Worm (Caenorhabditis elegans): ENCODE data around the gene fkh-5.

DNA sequence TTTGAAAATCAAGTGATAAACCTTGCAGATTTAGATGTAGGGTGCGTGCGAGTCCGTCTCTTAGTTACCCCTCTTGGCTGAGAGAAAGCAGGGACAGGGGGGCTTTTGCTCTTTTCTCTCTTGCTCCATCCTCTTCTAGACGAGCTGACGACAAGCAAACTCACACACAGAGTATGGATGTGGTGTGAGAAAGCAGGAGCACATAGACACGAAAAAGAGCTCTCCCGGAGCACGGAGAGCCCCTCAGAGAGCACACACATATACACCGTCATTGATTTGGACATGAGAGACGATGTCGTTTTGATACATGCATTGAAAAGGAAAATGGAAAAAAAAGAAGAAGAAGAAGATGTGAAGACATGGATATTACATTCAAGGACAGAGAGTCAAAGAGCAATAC, 31.2 kb downstream of the fkh-5 start:
- no peak for TF ChIP-seq unc-62 (GFP tag; optimal IDR thresholded peaks at IDR 0.05)
- no peak for TF ChIP-seq nhr-237 (tag; optimal IDR thresholded peaks at IDR 0.05)
- no peak for TF ChIP-seq lin-13 (tag; optimal IDR thresholded peaks at IDR 0.05)
- no peak for TF ChIP-seq lsy-2 (tag; optimal IDR thresholded peaks at IDR 0.05)
- TF ChIP-seq ces-1 (GFP tag; optimal IDR thresholded peaks at IDR 0.05): peak; percentile 21
- TF ChIP-seq unc-39 (tag; optimal IDR thresholded peaks at IDR 0.05): no peak

All from whole organism, mixed stage, embryonic.